Fruit fly (Drosophila melanogaster) whole organism, wandering third instar larva: ENCODE measurements around the gene CG33722.

Source experiments
- GATAd ChIP-seq: sonication (Bioruptor generic); optimal IDR thresholded peaks from 2 replicates; lab custom pipeline; 2016; ENCODE audit warnings: missing biosample characterization, missing genetic modification characterization
- Vsx2 ChIP-seq: fragments of 200-300, 225-300 bp; sonication (Bioruptor generic); optimal IDR thresholded peaks from 2 replicates; lab custom pipeline; 2018; ENCODE audit warnings: missing biosample characterization, missing genetic modification characterization; ENCODE audit not compliant: partially characterized antibody
- h ChIP-seq: fragments of 200-800 bp; sonication (Bioruptor generic); optimal IDR thresholded peaks from 3 replicates; lab custom pipeline; 2016; ENCODE audit warnings: missing biosample characterization, mild to moderate bottlenecking, missing genetic modification characterization
- jim ChIP-seq: fragments of 175-275, 200-325 bp; sonication (Bioruptor generic); optimal IDR thresholded peaks from 2 replicates; lab custom pipeline; 2016; ENCODE audit warnings: missing biosample characterization, mild to moderate bottlenecking, missing genetic modification characterization
- sage ChIP-seq: fragments of 200-800 bp; sonication (Bioruptor generic); optimal IDR thresholded peaks from 2 replicates; lab custom pipeline; 2016; ENCODE audit warnings: missing biosample characterization, mild to moderate bottlenecking, missing genetic modification characterization
- tai ChIP-seq: sonication (Bioruptor generic); optimal IDR thresholded peaks from 2 replicates; lab custom pipeline; 2016; ENCODE audit warnings: missing biosample characterization, missing genetic modification characterization

dm6 chr3R:8254347-8254746 is 10.5 kb downstream of the CG33722 start:
- TF ChIP-seq tai (GFP tag; lab: Kevin White, UChicago): no peak
- no peak for TF ChIP-seq jim (GFP tag; lab: Kevin White, UChicago)
- TF ChIP-seq h: no peak
- TF ChIP-seq GATAd: no peak
- no peak for TF ChIP-seq Vsx2 (GFP tag; lab: Kevin White, UChicago)
- TF ChIP-seq sage (GFP tag; lab: Kevin White, UChicago): no peak
